Fruit fly (Drosophila melanogaster) whole organism, adult: ENCODE results near the gene CG3184.
A peak's percentile ranks its signal among the peaks of the same experiment; 100 is the strongest.

Experiments used
- CG11617 ChIP-seq: fragments of 200-800 bp; sonication (Bioruptor generic); optimal IDR thresholded peaks from 2 replicates; lab custom pipeline; 2017; ENCODE audit warnings: mild to moderate bottlenecking, missing biosample characterization, missing genetic modification reagents, missing genetic modification characterization
- CG12768 ChIP-seq: fragments of 200-800 bp; sonication (Bioruptor generic); optimal IDR thresholded peaks from 2 replicates; lab custom pipeline; 2017; ENCODE audit warnings: missing biosample characterization, missing genetic modification characterization, mild to moderate bottlenecking, moderate library complexity, missing genetic modification reagents
- CG14711 ChIP-seq: fragments of 200-800 bp; sonication (Bioruptor generic); optimal IDR thresholded peaks from 2 replicates; lab custom pipeline; 2018; ENCODE audit warnings: missing biosample characterization, mild to moderate bottlenecking, missing genetic modification characterization, moderate library complexity
- CG33017 ChIP-seq: fragments of 200-800 bp; sonication (Bioruptor generic); optimal IDR thresholded peaks from 2 replicates; lab custom pipeline; 2018; ENCODE audit warnings: missing biosample characterization, mild to moderate bottlenecking, missing genetic modification characterization, moderate library complexity
- Hr96 ChIP-seq: fragments of 200-800 bp; sonication (Bioruptor generic); optimal IDR thresholded peaks from 2 replicates; lab custom pipeline; 2016; ENCODE audit warnings: missing biosample characterization, missing genetic modification characterization
- bab1 ChIP-seq: fragments of 200-800 bp; sonication (Bioruptor generic); optimal IDR thresholded peaks from 3 replicates; lab custom pipeline; 2019; ENCODE audit warnings: missing biosample characterization, mild to moderate bottlenecking, missing genetic modification characterization, moderate library complexity
- cnc ChIP-seq, 2 experiments: fragments of >200 bp; optimal IDR thresholded peaks; 2 replicates each; lab custom pipeline; 2017
- kay ChIP-seq: fragments of 200-800 bp; sonication (Bioruptor generic); peaks from one replicate; lab custom pipeline; 2016; ENCODE audit warnings: missing biosample characterization, missing genetic modification characterization, borderline replicate concordance
- tj ChIP-seq: fragments of 200-800 bp; sonication (Bioruptor generic); optimal IDR thresholded peaks from 3 replicates; lab custom pipeline; 2017; ENCODE audit warnings: missing biosample characterization, mild to moderate bottlenecking, missing genetic modification characterization, moderate library complexity

dm6 chrX:6711295-6711694, 22.7 kb upstream of the CG3184 start:
- TF ChIP-seq tj (GFP tag; lab: Kevin White, UChicago) (peak; percentile 43), kay (GFP tag; lab: Kevin White, UChicago) (no peak), Hr96 (GFP tag; lab: Kevin White, UChicago) (no peak), cnc (optimal IDR thresholded peaks at IDR 0.05; lab: Kevin White, UChicago) (no peak), CG12768 (GFP tag; lab: Kevin White, UChicago) (peak; percentile 63), CG14711 (tag; lab: Kevin White, UChicago) (peak; percentile 51), CG33017 (tag; lab: Kevin White, UChicago) (peak; percentile 45), CG11617 (GFP tag; lab: Kevin White, UChicago) (peak; percentile 40), bab1 (GFP tag; lab: Kevin White, UChicago) (peak; percentile 53)
